Fruit fly (Drosophila melanogaster) whole organism, prepupa: ENCODE measurements around the gene ebd2.

Source experiments
- Blimp-1 ChIP-seq: fragments of 200-800 bp; sonication (Bioruptor generic); optimal IDR thresholded peaks from 3 replicates; lab custom pipeline; 2017; ENCODE audit warnings: missing biosample characterization, missing genetic modification characterization, mild to moderate bottlenecking, moderate library complexity, missing genetic modification reagents
- CG10631 ChIP-seq: fragments of 200-800 bp; sonication (Bioruptor generic); optimal IDR thresholded peaks from 2 replicates; lab custom pipeline; 2016; ENCODE audit warnings: missing biosample characterization, missing genetic modification characterization
- CG11294 ChIP-seq: fragments of 200-800 bp; sonication (Bioruptor generic); IDR thresholded peaks from 2 replicates; pipeline ENCODE4 v1.3.6; 2022; ENCODE audit warnings: missing biosample characterization, missing genetic modification characterization
- CG11902 ChIP-seq: fragments of 200-800 bp; sonication (Bioruptor generic); optimal IDR thresholded peaks from 3 replicates; lab custom pipeline; 2016; ENCODE audit warnings: missing biosample characterization, missing genetic modification characterization
- CG1621 ChIP-seq: fragments of 200-800 bp; sonication (Bioruptor generic); optimal IDR thresholded peaks from 3 replicates; lab custom pipeline; 2018; ENCODE audit warnings: missing biosample characterization, mild to moderate bottlenecking, missing genetic modification characterization
- CG16779 ChIP-seq: fragments of 200-800 bp; sonication (Bioruptor generic); optimal IDR thresholded peaks from 3 replicates; lab custom pipeline; 2017; ENCODE audit warnings: missing biosample characterization, mild to moderate bottlenecking, missing genetic modification characterization
- CG31627 ChIP-seq: fragments of 200-800 bp; sonication (Bioruptor generic); optimal IDR thresholded peaks from 3 replicates; lab custom pipeline; 2016; ENCODE audit warnings: missing biosample characterization, missing genetic modification characterization
- CG32006 ChIP-seq: fragments of 200-800 bp; sonication (Bioruptor generic); optimal IDR thresholded peaks from 3 replicates; lab custom pipeline; 2017; ENCODE audit warnings: missing biosample characterization, mild to moderate bottlenecking, missing genetic modification characterization
- CG34406 ChIP-seq: fragments of 200-800 bp; sonication (Bioruptor generic); optimal IDR thresholded peaks from 3 replicates; lab custom pipeline; 2016; ENCODE audit warnings: missing biosample characterization, missing genetic modification characterization
- CG4318 ChIP-seq: fragments of 200-800 bp; sonication (Bioruptor generic); optimal IDR thresholded peaks from 3 replicates; lab custom pipeline; 2017; ENCODE audit warnings: missing biosample characterization, mild to moderate bottlenecking, missing genetic modification characterization
- CG6163 ChIP-seq: fragments of 200-800 bp; sonication (Bioruptor generic); IDR thresholded peaks from 3 replicates; pipeline ENCODE4 v1.3.6; 2022; ENCODE audit warnings: missing biosample characterization, missing genetic modification characterization
- CG6276 ChIP-seq: fragments of 200-800 bp; sonication (Bioruptor generic); optimal IDR thresholded peaks from 2 replicates; lab custom pipeline; 2017; ENCODE audit warnings: missing biosample characterization, mild to moderate bottlenecking, missing genetic modification characterization
- CG6792 ChIP-seq: fragments of 200-800 bp; sonication (Bioruptor generic); optimal IDR thresholded peaks from 3 replicates; lab custom pipeline; 2016; ENCODE audit warnings: missing biosample characterization, missing genetic modification characterization
- CG6854 ChIP-seq: fragments of 200-800 bp; sonication (Bioruptor generic); optimal IDR thresholded peaks from 2 replicates; lab custom pipeline; 2017; ENCODE audit warnings: missing biosample characterization, mild to moderate bottlenecking, missing genetic modification characterization
- CG7368 ChIP-seq: fragments of 200-800 bp; sonication (Bioruptor generic); optimal IDR thresholded peaks from 3 replicates; lab custom pipeline; 2016; ENCODE audit warnings: missing biosample characterization, missing genetic modification characterization
- CG8119 ChIP-seq: fragments of 200-800 bp; sonication (Bioruptor generic); IDR thresholded peaks from 3 replicates; pipeline ENCODE4 v1.3.6; 2022; ENCODE audit warnings: missing biosample characterization, missing genetic modification characterization
- CG8319 ChIP-seq: fragments of 200-800 bp; sonication (Bioruptor generic); optimal IDR thresholded peaks from 3 replicates; lab custom pipeline; 2016; ENCODE audit warnings: missing biosample characterization, missing genetic modification characterization
- CG9139 ChIP-seq: fragments of 200-800 bp; sonication (Bioruptor generic); optimal IDR thresholded peaks from 3 replicates; lab custom pipeline; 2017; ENCODE audit warnings: missing biosample characterization, mild to moderate bottlenecking, missing genetic modification characterization
- Eip75B ChIP-seq: fragments of 200-800 bp; sonication (Bioruptor generic); optimal IDR thresholded peaks from 3 replicates; lab custom pipeline; 2016; ENCODE audit warnings: missing biosample characterization, missing genetic modification characterization
- Eip78C ChIP-seq: fragments of 200-800 bp; sonication (Bioruptor generic); peaks from one replicate; lab custom pipeline; 2016; ENCODE audit warnings: missing biosample characterization, missing genetic modification characterization
- Eip93F ChIP-seq: fragments of 200-800 bp; sonication (Bioruptor generic); optimal IDR thresholded peaks from 2 replicates; lab custom pipeline; 2016; ENCODE audit warnings: missing biosample characterization, mild to moderate bottlenecking, missing genetic modification characterization
- Ets21C ChIP-seq: fragments of 200-800 bp; sonication (Bioruptor generic); optimal IDR thresholded peaks from 3 replicates; lab custom pipeline; 2016; ENCODE audit warnings: missing biosample characterization, missing genetic modification characterization
- Ets96B ChIP-seq: fragments of 200-800 bp; optimal IDR thresholded peaks from 2 replicates; lab custom pipeline; 2019; ENCODE audit warnings: missing biosample characterization, mild to moderate bottlenecking, missing genetic modification characterization, moderate library complexity
- Gug ChIP-seq: fragments of 200-800 bp; sonication (Bioruptor generic); IDR thresholded peaks from 2 replicates; pipeline ENCODE4 v1.3.6; 2022; ENCODE audit warnings: missing biosample characterization, missing genetic modification characterization
- Hr38 ChIP-seq: sonication (Bioruptor generic); optimal IDR thresholded peaks from 2 replicates; lab custom pipeline; 2016; ENCODE audit warnings: missing biosample characterization, missing genetic modification characterization
- Hr39 ChIP-seq: fragments of 200-800 bp; sonication (Bioruptor generic); optimal IDR thresholded peaks from 2 replicates; lab custom pipeline; 2016; ENCODE audit warnings: missing biosample characterization, missing genetic modification characterization
- Hr4 ChIP-seq: fragments of 200-800 bp; sonication (Bioruptor generic); optimal IDR thresholded peaks from 3 replicates; lab custom pipeline; 2016; ENCODE audit warnings: missing biosample characterization, missing genetic modification characterization
- Lpt ChIP-seq: fragments of 200-800 bp; sonication (Bioruptor generic); optimal IDR thresholded peaks from 3 replicates; lab custom pipeline; 2016; ENCODE audit warnings: missing biosample characterization, missing genetic modification characterization
- Met ChIP-seq: fragments of 200-800 bp; sonication (Bioruptor generic); optimal IDR thresholded peaks from 3 replicates; lab custom pipeline; 2016; ENCODE audit warnings: missing biosample characterization, missing genetic modification characterization
- OdsH ChIP-seq: fragments of 200-800 bp; sonication (Bioruptor generic); optimal IDR thresholded peaks from 3 replicates; lab custom pipeline; 2016; ENCODE audit warnings: missing biosample characterization, missing genetic modification characterization
- Smox ChIP-seq: fragments of 200-800 bp; sonication (Bioruptor generic); optimal IDR thresholded peaks from 3 replicates; lab custom pipeline; 2016; ENCODE audit warnings: missing biosample characterization, missing genetic modification characterization
- Sox14 ChIP-seq: fragments of 200-800 bp; sonication (Bioruptor generic); optimal IDR thresholded peaks from 3 replicates; lab custom pipeline; 2016; ENCODE audit warnings: missing biosample characterization, missing genetic modification characterization
- Sox15 ChIP-seq: fragments of 200-800 bp; sonication (Bioruptor generic); optimal IDR thresholded peaks from 3 replicates; lab custom pipeline; 2016; ENCODE audit warnings: missing biosample characterization, missing genetic modification characterization
- achi ChIP-seq: fragments of 200-800 bp; sonication (Bioruptor generic); optimal IDR thresholded peaks from 3 replicates; lab custom pipeline; 2016; ENCODE audit warnings: missing biosample characterization, missing genetic modification characterization
- acj6 ChIP-seq: fragments of 200-800 bp; sonication (Bioruptor generic); optimal IDR thresholded peaks from 3 replicates; lab custom pipeline; 2016; ENCODE audit warnings: missing biosample characterization, missing genetic modification characterization
- cyc ChIP-seq: fragments of 200-800 bp; sonication (Bioruptor generic); optimal IDR thresholded peaks from 3 replicates; lab custom pipeline; 2016; ENCODE audit warnings: missing biosample characterization, missing genetic modification characterization
- dac ChIP-seq: fragments of 200-800 bp; sonication (Bioruptor generic); optimal IDR thresholded peaks from 2 replicates; lab custom pipeline; 2017; ENCODE audit warnings: missing biosample characterization, mild to moderate bottlenecking, missing genetic modification characterization
- dsx ChIP-seq: fragments of 200-800 bp; optimal IDR thresholded peaks from 3 replicates; lab custom pipeline; 2019; ENCODE audit warnings: missing biosample characterization, mild to moderate bottlenecking, missing genetic modification characterization, moderate library complexity; ENCODE audit not compliant: poor library complexity, severe bottlenecking
- eg ChIP-seq: fragments of 200-800 bp; sonication (Bioruptor generic); IDR thresholded peaks from 3 replicates; pipeline ENCODE4 v1.3.6; 2022; ENCODE audit warnings: missing biosample characterization, missing genetic modification characterization
- esn ChIP-seq: fragments of 200-800 bp; sonication (Bioruptor generic); optimal IDR thresholded peaks from 2 replicates; lab custom pipeline; 2016; ENCODE audit warnings: missing biosample characterization, mild to moderate bottlenecking, missing genetic modification characterization, moderate library complexity
- fd59A ChIP-seq: fragments of 200-800 bp; sonication (Bioruptor generic); optimal IDR thresholded peaks from 2 replicates; lab custom pipeline; 2017; ENCODE audit warnings: missing biosample characterization, mild to moderate bottlenecking, missing genetic modification characterization, missing genetic modification reagents
- fd85E ChIP-seq: fragments of 200-800 bp; sonication (Bioruptor generic); optimal IDR thresholded peaks from 3 replicates; lab custom pipeline; 2016; ENCODE audit warnings: missing biosample characterization, missing genetic modification characterization
- fkh ChIP-seq: fragments of 200-800 bp; sonication (Bioruptor generic); optimal IDR thresholded peaks from 3 replicates; lab custom pipeline; 2017; ENCODE audit warnings: missing biosample characterization, mild to moderate bottlenecking, missing genetic modification characterization, moderate library complexity
- lz ChIP-seq: fragments of 200-800 bp; sonication (Bioruptor generic); optimal IDR thresholded peaks from 3 replicates; lab custom pipeline; 2016; ENCODE audit warnings: missing biosample characterization, missing genetic modification characterization
- net ChIP-seq: fragments of 200-800 bp; sonication (Bioruptor generic); optimal IDR thresholded peaks from 3 replicates; lab custom pipeline; 2016; ENCODE audit warnings: missing biosample characterization, missing genetic modification characterization
- salr ChIP-seq, 2 experiments: fragments of 200-800 bp; sonication (Bioruptor generic); optimal IDR thresholded peaks; 3 replicates each; lab custom pipeline; 2016 to 2018; ENCODE audit warnings: missing biosample characterization in 2 of 2, missing genetic modification characterization in 2 of 2, mild to moderate bottlenecking in 1 of 2
- spab ChIP-seq: fragments of 200-800 bp; sonication (Bioruptor generic); optimal IDR thresholded peaks from 2 replicates; lab custom pipeline; 2017; ENCODE audit warnings: missing biosample characterization, mild to moderate bottlenecking, missing genetic modification characterization, missing genetic modification reagents
- svp ChIP-seq: fragments of 200-800 bp; sonication (Bioruptor generic); peaks from one replicate; lab custom pipeline; 2016; ENCODE audit warnings: missing biosample characterization, missing genetic modification characterization
- topi ChIP-seq: fragments of 200-800 bp; sonication (Bioruptor generic); optimal IDR thresholded peaks from 3 replicates; lab custom pipeline; 2016; ENCODE audit warnings: missing biosample characterization, missing genetic modification characterization
- vri ChIP-seq: fragments of 200-800 bp; sonication (Bioruptor generic); optimal IDR thresholded peaks from 3 replicates; lab custom pipeline; 2016; ENCODE audit warnings: missing biosample characterization, mild to moderate bottlenecking, missing genetic modification characterization

The ebd2 gene

dm6 chr3L:21371230-21371629 is 22.1 kb upstream of the ebd2 start:
- TF ChIP-seq Smox (GFP tag; lab: Kevin White, UChicago) (no peak), svp (peak; percentile 2)
- TF ChIP-seq, all 60 proteins: peak for 1

- TF ChIP-seq CG6792 (GFP tag; lab: Kevin White, UChicago) (no peak), CG16779 (tag; lab: Kevin White, UChicago) (no peak), CG10631 (GFP tag; lab: Kevin White, UChicago) (no peak), CG11902 (no peak), Hr4 (peak; percentile 70), topi (no peak), esn (GFP tag; lab: Kevin White, UChicago) (no peak), CG7368 (GFP tag; lab: Kevin White, UChicago) (no peak), cyc (GFP tag; lab: Kevin White, UChicago) (no peak), lz (no peak), Eip75B (GFP tag; lab: Kevin White, UChicago) (peak; percentile 1), Met (GFP tag; lab: Kevin White, UChicago) (no peak), vri (GFP tag; lab: Kevin White, UChicago) (no peak), CG4318 (no peak), fd85E (GFP tag; lab: Kevin White, UChicago) (no peak), salr (GFP tag; optimal IDR thresholded peaks at IDR 0.05; lab: Kevin White, UChicago) (no peak), Sox15 (no peak), OdsH (peak; percentile 11), Hr39 (GFP tag; lab: Kevin White, UChicago) (no peak), CG8119 (GFP tag; lab: Robert Waterston, UW) (no peak), CG1621 (no peak), CG31627 (no peak), achi (GFP tag; lab: Kevin White, UChicago) (peak; percentile 11), CG9139 (GFP tag; lab: Kevin White, UChicago) (no peak), net (GFP tag; lab: Kevin White, UChicago) (peak; percentile 12), Ets21C (GFP tag; lab: Kevin White, UChicago) (no peak), CG8319 (GFP tag; lab: Kevin White, UChicago) (no peak), eg (GFP tag; lab: Robert Waterston, UW) (peak; percentile 85), fd59A (no peak), spab (GFP tag; lab: Kevin White, UChicago) (peak; percentile 44), svp (no peak), Eip93F (no peak), CG6276 (GFP tag; lab: Kevin White, UChicago) (peak; percentile 35), CG6854 (no peak), fkh (no peak), Gug (GFP tag; lab: Robert Waterston, UW) (peak; percentile 85), Sox14 (GFP tag; lab: Kevin White, UChicago) (no peak), CG32006 (GFP tag; lab: Kevin White, UChicago) (peak; percentile 56), acj6 (GFP tag; lab: Kevin White, UChicago) (peak; percentile 11), dsx (GFP tag; lab: Kevin White, UChicago) (no peak), Lpt (peak; percentile 82), dac (no peak), Eip78C (GFP tag; lab: Kevin White, UChicago) (peak; percentile 54), Ets96B (tag; lab: Kevin White, UChicago) (no peak), CG6163 (GFP tag; lab: Robert Waterston, UW) (no peak), CG11294 (GFP tag; lab: Robert Waterston, UW) (peak; percentile 71; the same call in 1 of the 2 replicates), Smox (GFP tag; lab: Kevin White, UChicago) (no peak), Blimp-1 (GFP tag; lab: Kevin White, UChicago) (no peak), CG34406 (GFP tag; lab: Kevin White, UChicago) (no peak), Hr38 (no peak)
Observed at dm6 chr3L:21363926-21364537, 14.9 kb upstream of the ebd2 start.
